Worm (Caenorhabditis elegans) whole organism, young adult: Measurements from ENCODE around the gene R05G9.5.

ENCODE experiments used
- B0035.1 ChIP-seq: sonication (generic microtip); optimal IDR thresholded peaks from 2 replicates; lab custom pipeline; 2016; ENCODE audit warnings: missing genetic modification characterization, mild to moderate bottlenecking, missing compliant biosample characterization, missing genotype, missing genetic modification reagents
- C06A6.2 ChIP-seq: fragments of 200-800 bp; sonication (Bioruptor generic); conservative IDR thresholded peaks from 2 replicates; pipeline ENCODE4 v1.3.6; 2022; ENCODE audit warnings: missing genetic modification characterization, missing compliant biosample characterization
- C17E4.6 ChIP-seq: fragments of 200-800 bp; sonication (Bioruptor generic); IDR thresholded peaks from 2 replicates; pipeline ENCODE4 v1.3.6; 2022; ENCODE audit warnings: missing genetic modification reagents, missing genetic modification characterization, missing compliant biosample characterization
- D2030.7 ChIP-seq: fragments of 200-800 bp; sonication (Bioruptor generic); IDR thresholded peaks from 2 replicates; pipeline ENCODE4 v1.3.6; 2022; ENCODE audit warnings: missing genetic modification reagents, missing genetic modification characterization, missing compliant biosample characterization
- F22D6.2 ChIP-seq: sonication (generic microtip); optimal IDR thresholded peaks from 2 replicates; lab custom pipeline; 2016; ENCODE audit warnings: mild to moderate bottlenecking, missing genetic modification characterization, missing compliant biosample characterization
- F23B12.7 ChIP-seq: sonication (generic microtip); optimal IDR thresholded peaks from 2 replicates; lab custom pipeline; 2017; ENCODE audit warnings: missing genetic modification characterization, mild to moderate bottlenecking, missing compliant biosample characterization, antibody characterized with exemption, moderate library complexity; ENCODE audit not compliant: insufficient read depth
- F39B2.1 ChIP-seq: fragments of 200-800 bp; sonication (Bioruptor generic); IDR thresholded peaks from 2 replicates; pipeline ENCODE4 v1.3.6; 2022; ENCODE audit warnings: missing genetic modification reagents, missing genetic modification characterization, missing compliant biosample characterization
- F49E8.2 ChIP-seq: sonication (generic microtip); optimal IDR thresholded peaks from 3 replicates; lab custom pipeline; 2017; ENCODE audit warnings: missing genetic modification characterization, mild to moderate bottlenecking, missing compliant biosample characterization, antibody characterized with exemption, moderate library complexity; ENCODE audit not compliant: insufficient read depth
- F52B5.7 ChIP-seq: sonication (generic microtip); optimal IDR thresholded peaks from 2 replicates; lab custom pipeline; 2016; ENCODE audit warnings: mild to moderate bottlenecking, missing genetic modification characterization, missing compliant biosample characterization
- F55B11.4 ChIP-seq: sonication (generic microtip); optimal IDR thresholded peaks from 2 replicates; lab custom pipeline; 2016; ENCODE audit warnings: missing compliant biosample characterization, missing genetic modification characterization, borderline replicate concordance; ENCODE audit not compliant: insufficient read depth
- F57C9.4 ChIP-seq: sonication (generic microtip); optimal IDR thresholded peaks from 2 replicates; lab custom pipeline; 2017; ENCODE audit warnings: mild to moderate bottlenecking, missing genetic modification characterization, missing compliant biosample characterization
- T26A5.8 ChIP-seq: sonication (generic microtip); optimal IDR thresholded peaks from 2 replicates; lab custom pipeline; 2016; ENCODE audit warnings: missing genetic modification characterization, missing compliant biosample characterization
- Y53G8AR.9 ChIP-seq: fragments of 200-800 bp; sonication (Bioruptor generic); conservative IDR thresholded peaks from 2 replicates; pipeline ENCODE4 v1.3.6; 2022; ENCODE audit warnings: missing genetic modification reagents, missing genetic modification characterization, missing compliant biosample characterization
- aptf-3 ChIP-seq: fragments of 200-800 bp; sonication (Bioruptor generic); IDR thresholded peaks from 2 replicates; pipeline ENCODE4 v1.3.6; 2022; ENCODE audit warnings: missing genetic modification characterization, missing compliant biosample characterization
- bed-1 ChIP-seq: fragments of 200-800 bp; sonication (Bioruptor generic); IDR thresholded peaks from 2 replicates; pipeline ENCODE4 v1.3.6; 2022; ENCODE audit warnings: missing genetic modification reagents, missing genetic modification characterization, missing compliant biosample characterization
- ceh-91 ChIP-seq: fragments of 200-800 bp; sonication (Bioruptor generic); IDR thresholded peaks from 2 replicates; pipeline ENCODE4 v1.3.6; 2022; ENCODE audit warnings: missing genetic modification reagents, missing genetic modification characterization, missing compliant biosample characterization
- dpl-1 ChIP-seq: fragments of 150-350 bp; optimal IDR thresholded peaks from 2 replicates; lab custom pipeline; 2014; ENCODE audit warnings: missing biosample characterization, missing genetic modification reagents, missing genetic modification characterization
- efl-1 ChIP-seq: fragments of 150-350 bp; optimal IDR thresholded peaks from 2 replicates; lab custom pipeline; 2014; ENCODE audit warnings: missing biosample characterization, missing genetic modification reagents, missing genetic modification characterization
- fkh-3 ChIP-seq: sonication (generic microtip); optimal IDR thresholded peaks from 2 replicates; lab custom pipeline; 2016; ENCODE audit warnings: mild to moderate bottlenecking, missing genetic modification characterization, missing compliant biosample characterization
- lin-35 ChIP-seq, 3 experiments: fragments of 150-350 bp in 2 of 3; sonication (generic microtip) in 1 of 3; optimal IDR thresholded peaks; 2 replicates each; lab custom pipeline; 2014 to 2018; ENCODE audit warnings: missing biosample characterization in 3 of 3, missing genetic modification characterization in 3 of 3, missing genetic modification reagents in 3 of 3
- lin-54 ChIP-seq: fragments of 200-800 bp; sonication (Bioruptor generic); optimal IDR thresholded peaks from 2 replicates; lab custom pipeline; 2018; ENCODE audit warnings: mild to moderate bottlenecking, missing genetic modification characterization, missing compliant biosample characterization
- lir-1 ChIP-seq: fragments of 200-800 bp; sonication (Bioruptor generic); conservative IDR thresholded peaks from 2 replicates; pipeline ENCODE4 v1.3.6; 2022; ENCODE audit warnings: missing genetic modification reagents, missing genetic modification characterization, missing compliant biosample characterization
- lsl-1 ChIP-seq: fragments of 200-800 bp; sonication (Bioruptor generic); optimal IDR thresholded peaks from 2 replicates; lab custom pipeline; 2018; ENCODE audit warnings: mild to moderate bottlenecking, missing genetic modification characterization, moderate library complexity, missing compliant biosample characterization
- madf-6 ChIP-seq: fragments of 200-800 bp; sonication (Bioruptor generic); IDR thresholded peaks from 2 replicates; pipeline ENCODE4 v1.3.6; 2022; ENCODE audit warnings: missing genetic modification reagents, missing genetic modification characterization, missing compliant biosample characterization
- mcd-1 ChIP-seq: fragments of 200-800 bp; sonication (Bioruptor generic); IDR thresholded peaks from 2 replicates; pipeline ENCODE4 v1.3.6; 2022; ENCODE audit warnings: missing genetic modification reagents, missing genetic modification characterization, missing compliant biosample characterization
- mel-28 ChIP-seq: sonication (generic microtip); optimal IDR thresholded peaks from 2 replicates; lab custom pipeline; 2016; ENCODE audit warnings: borderline replicate concordance, mild to moderate bottlenecking, missing genetic modification characterization, missing compliant biosample characterization
- mxl-1 ChIP-seq: sonication (generic microtip); optimal IDR thresholded peaks from 2 replicates; lab custom pipeline; 2016; ENCODE audit warnings: missing genetic modification characterization, missing compliant biosample characterization
- nfya-2 ChIP-seq: fragments of 200-800 bp; sonication (Bioruptor generic); IDR thresholded peaks from 2 replicates; pipeline ENCODE4 v1.3.6; 2022; ENCODE audit warnings: missing genetic modification reagents, missing genetic modification characterization, missing compliant biosample characterization
- nhr-179 ChIP-seq: sonication (generic microtip); optimal IDR thresholded peaks from 2 replicates; lab custom pipeline; 2016; ENCODE audit warnings: mild to moderate bottlenecking, missing genetic modification characterization, missing compliant biosample characterization
- nhr-27 ChIP-seq: fragments of 200-800 bp; sonication (Bioruptor generic); optimal IDR thresholded peaks from 2 replicates; lab custom pipeline; 2018; ENCODE audit warnings: mild to moderate bottlenecking, missing genetic modification characterization, moderate library complexity, missing compliant biosample characterization
- nhr-80 ChIP-seq: sonication (generic microtip); optimal IDR thresholded peaks from 2 replicates; lab custom pipeline; 2016; ENCODE audit warnings: missing genetic modification characterization, missing compliant biosample characterization
- sdz-38 ChIP-seq: sonication (generic microtip); optimal IDR thresholded peaks from 2 replicates; lab custom pipeline; 2016; ENCODE audit warnings: missing genotype, missing genetic modification characterization, missing compliant biosample characterization
- snpc-3.4 ChIP-seq: sonication (generic microtip); optimal IDR thresholded peaks from 2 replicates; lab custom pipeline; 2017; ENCODE audit warnings: missing genetic modification characterization, mild to moderate bottlenecking, missing compliant biosample characterization, antibody characterized with exemption, moderate library complexity, missing genotype, missing genetic modification reagents
- somi-1 ChIP-seq: fragments of 200-800 bp; sonication (Bioruptor generic); optimal IDR thresholded peaks from 2 replicates; lab custom pipeline; 2018; ENCODE audit warnings: mild to moderate bottlenecking, missing genetic modification characterization, missing compliant biosample characterization
- tbp1 ChIP-seq: fragments of 200-800 bp; sonication (Bioruptor generic); optimal IDR thresholded peaks from 2 replicates; lab custom pipeline; 2018; ENCODE audit warnings: mild to moderate bottlenecking, missing genetic modification characterization, missing compliant biosample characterization
- tbx-9 ChIP-seq: sonication (generic microtip); optimal IDR thresholded peaks from 2 replicates; lab custom pipeline; 2016; ENCODE audit warnings: borderline replicate concordance, missing genetic modification characterization, inconsistent platforms, missing compliant biosample characterization
- tlf-1 ChIP-seq: fragments of 200-800 bp; sonication (Bioruptor generic); optimal IDR thresholded peaks from 2 replicates; lab custom pipeline; 2018; ENCODE audit warnings: mild to moderate bottlenecking, missing genetic modification characterization, missing compliant biosample characterization
- xnd-1 ChIP-seq: sonication (generic microtip); optimal IDR thresholded peaks from 2 replicates; lab custom pipeline; 2016; ENCODE audit warnings: missing genotype, missing genetic modification reagents, missing genetic modification characterization, missing compliant biosample characterization
- zfh-2 ChIP-seq: fragments of 200-800 bp; sonication (Bioruptor generic); conservative IDR thresholded peaks from 2 replicates; pipeline ENCODE4 v1.3.6; 2022; ENCODE audit warnings: missing genetic modification reagents, missing genetic modification characterization, missing compliant biosample characterization
- ztf-18 ChIP-seq: sonication (generic microtip); optimal IDR thresholded peaks from 2 replicates; lab custom pipeline; 2016; ENCODE audit warnings: missing genotype, mild to moderate bottlenecking, missing genetic modification characterization, missing compliant biosample characterization
- ztf-26 ChIP-seq: sonication (generic microtip); optimal IDR thresholded peaks from 2 replicates; lab custom pipeline; 2017; ENCODE audit warnings: missing genetic modification characterization, missing compliant biosample characterization
- ztf-6 ChIP-seq: fragments of 200-800 bp; sonication (Bioruptor generic); IDR thresholded peaks from 2 replicates; pipeline ENCODE4 v1.3.6; 2022; ENCODE audit warnings: missing genetic modification reagents, missing genetic modification characterization, missing compliant biosample characterization

R05G9.5 gene

ce11 chrII:6500161-6500560 lies at the start of gene R05G9.5:
R05G9.5 (minus strand) TSS chrII:6500261.
- TF ChIP-seq F22D6.2 (tag; lab: Kevin White, UChicago) (no peak), nfya-2 (no peak), nhr-80 (tag; lab: Kevin White, UChicago) (no peak), F55B11.4 (no peak), mxl-1 (tag; lab: Kevin White, UChicago) (no peak), dpl-1 (GFP tag; lab: Kevin White, UChicago) (no peak), ztf-26 (tag; lab: Kevin White, UChicago) (no peak), somi-1 (GFP tag; lab: Kevin White, UChicago) (no peak), nhr-27 (tag; lab: Kevin White, UChicago) (no peak), lir-1 (GFP tag; lab: Robert Waterston, UW) (no peak), C06A6.2 (GFP tag; lab: Robert Waterston, UW) (no peak), tbp1 (GFP tag; lab: Kevin White, UChicago) (no peak), C17E4.6 (GFP tag; lab: Robert Waterston, UW) (no peak), F39B2.1 (GFP tag; lab: Robert Waterston, UW) (no peak), D2030.7 (GFP tag; lab: Robert Waterston, UW) (no peak), F49E8.2 (no peak), mel-28 (tag; lab: Kevin White, UChicago) (no peak), zfh-2 (no peak), ztf-6 (GFP tag; lab: Robert Waterston, UW) (no peak)
- TF ChIP-seq, all 124 proteins: peak for 0

ce11 chrII:6544842-6545410 lies 44.9 kb upstream of the R05G9.5 start, which contains the start of gene lron-15:
lron-15 (minus strand) TSS chrII:6544892.
- TF ChIP-seq F57C9.4 (tag; lab: Kevin White, UChicago) (no peak), lsl-1 (GFP tag; lab: Kevin White, UChicago) (no peak), F52B5.7 (tag; lab: Kevin White, UChicago) (no peak), Y53G8AR.9 (no peak), tlf-1 (GFP tag; lab: Kevin White, UChicago) (no peak), aptf-3 (GFP tag; lab: Robert Waterston, UW) (no peak), tbx-9 (tag; lab: Kevin White, UChicago) (no peak), efl-1 (no peak), ceh-91 (GFP tag; lab: Robert Waterston, UW) (no peak), lin-35 (GFP tag; optimal IDR thresholded peaks at IDR 0.05; lab: Kevin White, UChicago) (no peak), madf-6 (GFP tag; lab: Robert Waterston, UW) (no peak), T26A5.8 (tag; lab: Kevin White, UChicago) (no peak), bed-1 (no peak), fkh-3 (tag; lab: Kevin White, UChicago) (no peak), sdz-38 (no peak), C17E4.6 (GFP tag; lab: Robert Waterston, UW) (no peak), nhr-179 (tag; lab: Kevin White, UChicago) (no peak), snpc-3.4 (tag; lab: Kevin White, UChicago) (no peak)

ce11 chrII:6535957-6536424 lies 35.9 kb upstream of the R05G9.5 start, which contains the start of gene utp-20:
utp-20 (plus strand) TSS chrII:6536374.
- TF ChIP-seq mcd-1 (peak; percentile 93), F23B12.7 (tag; lab: Kevin White, UChicago) (peak; percentile 95), lin-35 (GFP tag; optimal IDR thresholded peaks at IDR 0.05; lab: Kevin White, UChicago) (peak in 1 of 3 experiments; percentile 79), lsl-1 (GFP tag; lab: Kevin White, UChicago) (peak; percentile 28), xnd-1 (no peak), Y53G8AR.9 (no peak), dpl-1 (GFP tag; lab: Kevin White, UChicago) (peak; percentile 59), efl-1 (peak; percentile 70), ztf-18 (tag; lab: Kevin White, UChicago) (no peak), lin-54 (peak; percentile 83), B0035.1 (tag; lab: Kevin White, UChicago) (no peak)
